Fruit fly (Drosophila melanogaster): ENCODE data around the gene CG6602.

dm6 chr3L:6070119-6070518, 1.8 kb upstream of the CG6602 start:
- no peak for TF ChIP-seq ovo (GFP tag; optimal IDR thresholded peaks at IDR 0.05)
- no peak for TF ChIP-seq kay (GFP tag; ENCODE audit: borderline replicate concordance)
- no peak for TF ChIP-seq CG7045 (GFP tag; optimal IDR thresholded peaks at IDR 0.05)
- no peak for TF ChIP-seq CG11617 (GFP tag; optimal IDR thresholded peaks at IDR 0.05)
- TF ChIP-seq Crg-1 (GFP tag; optimal IDR thresholded peaks at IDR 0.05) = no peak

All from whole organism, adult.